Fruit fly (Drosophila melanogaster) S2 (cell line): ENCODE data around the gene CG1105.

Experiments
- CG8478 ChIP-seq: fragments of >200 bp; optimal IDR thresholded peaks from 2 replicates; lab custom pipeline; 2018
- CTCF ChIP-seq, 2 experiments: fragments of >200 bp; optimal IDR thresholded peaks; 2 replicates each; lab custom pipeline; 2018

DNA sequence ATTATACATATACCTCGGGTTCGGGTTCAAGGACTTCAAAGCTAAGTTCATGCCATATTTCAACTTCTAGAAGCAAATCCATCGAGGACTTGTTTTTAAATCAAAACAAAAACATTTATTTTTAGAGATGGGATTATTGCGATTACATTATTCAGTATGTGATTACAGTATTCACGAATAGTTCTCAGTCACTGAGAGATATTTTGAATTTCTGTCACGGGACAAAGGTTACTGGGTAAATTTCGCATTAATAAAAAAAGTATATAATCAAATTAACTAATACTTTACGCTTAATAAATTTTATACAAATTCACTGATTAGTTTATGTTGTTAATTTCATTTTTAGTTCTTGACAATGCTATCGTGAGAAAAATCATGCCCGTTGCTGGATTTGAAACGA is 26.7 kb upstream of the CG1105 start:
- TF ChIP-seq CTCF (optimal IDR thresholded peaks at IDR 0.05; lab: Kevin White, UChicago) (no peak), CG8478 (lab: Kevin White, UChicago) (no peak)
